Fruit fly (Drosophila melanogaster) whole organism, wandering third instar larva: ENCODE results near the gene CG14957.

Experiments
- CG32264 ChIP-seq: fragments of 200-800 bp; sonication (Bioruptor generic); optimal IDR thresholded peaks from 2 replicates; lab custom pipeline; 2016; ENCODE audit warnings: missing biosample characterization, missing genetic modification characterization
- Dfd ChIP-seq: fragments of >200 bp; optimal IDR thresholded peaks from 2 replicates; lab custom pipeline; 2017; ENCODE audit warnings: missing biosample characterization, missing genetic modification characterization
- Dif ChIP-seq: fragments of 200-275, 200-300 bp; sonication (Bioruptor generic); optimal IDR thresholded peaks from 2 replicates; lab custom pipeline; 2018; ENCODE audit warnings: missing biosample characterization, missing genetic modification characterization; ENCODE audit not compliant: partially characterized antibody
- GATAd ChIP-seq: sonication (Bioruptor generic); optimal IDR thresholded peaks from 2 replicates; lab custom pipeline; 2016; ENCODE audit warnings: missing biosample characterization, missing genetic modification characterization
- Hnf4 ChIP-seq: fragments of 200-800 bp; sonication (Bioruptor generic); optimal IDR thresholded peaks from 2 replicates; lab custom pipeline; 2016; ENCODE audit warnings: missing biosample characterization, mild to moderate bottlenecking, missing genetic modification characterization
- Hr83 ChIP-seq: fragments of 200-300 bp; sonication (Bioruptor generic); optimal IDR thresholded peaks from 2 replicates; lab custom pipeline; 2016; ENCODE audit warnings: missing biosample characterization, mild to moderate bottlenecking, missing genetic modification characterization, moderate library complexity; ENCODE audit not compliant: poor library complexity, severe bottlenecking
- Jra ChIP-seq: sonication (Bioruptor generic); optimal IDR thresholded peaks from 2 replicates; lab custom pipeline; 2016; ENCODE audit warnings: missing biosample characterization, missing genetic modification characterization
- Mio ChIP-seq: sonication (Bioruptor generic); optimal IDR thresholded peaks from 2 replicates; lab custom pipeline; 2016; ENCODE audit warnings: missing biosample characterization, missing genetic modification characterization
- N ChIP-seq: fragments of >200 bp; optimal IDR thresholded peaks from 2 replicates; lab custom pipeline; 2018; ENCODE audit warnings: missing biosample characterization, missing external identifiers, missing genetic modification characterization
- OdsH ChIP-seq: fragments of 200-800 bp; sonication (Bioruptor generic); optimal IDR thresholded peaks from 2 replicates; lab custom pipeline; 2016; ENCODE audit warnings: missing biosample characterization, mild to moderate bottlenecking, missing genetic modification characterization
- Sp1 ChIP-seq: fragments of 200-800 bp; sonication (Bioruptor generic); optimal IDR thresholded peaks from 3 replicates; lab custom pipeline; 2019; ENCODE audit warnings: missing biosample characterization, mild to moderate bottlenecking, missing genetic modification characterization, moderate library complexity
- Vsx2 ChIP-seq: fragments of 200-300, 225-300 bp; sonication (Bioruptor generic); optimal IDR thresholded peaks from 2 replicates; lab custom pipeline; 2018; ENCODE audit warnings: missing biosample characterization, missing genetic modification characterization; ENCODE audit not compliant: partially characterized antibody
- br ChIP-seq: fragments of 200-800 bp; sonication (Bioruptor generic); optimal IDR thresholded peaks from 2 replicates; lab custom pipeline; 2016; ENCODE audit warnings: missing biosample characterization, missing genetic modification characterization
- brk ChIP-seq: fragments of 200-800 bp; sonication (Bioruptor generic); optimal IDR thresholded peaks from 2 replicates; lab custom pipeline; 2016; ENCODE audit warnings: missing biosample characterization, mild to moderate bottlenecking, missing genetic modification characterization
- dl ChIP-seq, 2 experiments: fragments of 175-275, 200-275 bp in 1 of 2; fragments of 200-275 bp in 1 of 2; sonication (Bioruptor generic); optimal IDR thresholded peaks; lab custom pipeline; 2018; ENCODE audit warnings: mild to moderate bottlenecking in 2 of 2, missing biosample characterization in 2 of 2, missing genetic modification characterization in 2 of 2, moderate library complexity in 2 of 2; ENCODE audit not compliant: partially characterized antibody in 2 of 2, insufficient read depth in 1 of 2
- dmrt93B ChIP-seq: fragments of 200-800 bp; sonication (Bioruptor generic); optimal IDR thresholded peaks from 2 replicates; lab custom pipeline; 2018; ENCODE audit warnings: missing biosample characterization, mild to moderate bottlenecking, missing genetic modification characterization
- h ChIP-seq: fragments of 200-800 bp; sonication (Bioruptor generic); optimal IDR thresholded peaks from 3 replicates; lab custom pipeline; 2016; ENCODE audit warnings: missing biosample characterization, mild to moderate bottlenecking, missing genetic modification characterization
- jim ChIP-seq: fragments of 175-275, 200-325 bp; sonication (Bioruptor generic); optimal IDR thresholded peaks from 2 replicates; lab custom pipeline; 2016; ENCODE audit warnings: missing biosample characterization, mild to moderate bottlenecking, missing genetic modification characterization
- pan ChIP-seq: fragments of >200 bp; optimal IDR thresholded peaks from 2 replicates; lab custom pipeline; 2017
- rgr ChIP-seq: fragments of 200-800 bp; sonication (Bioruptor generic); optimal IDR thresholded peaks from 3 replicates; lab custom pipeline; 2016; ENCODE audit warnings: missing biosample characterization, mild to moderate bottlenecking, missing genetic modification characterization
- usp ChIP-seq: fragments of >200 bp; optimal IDR thresholded peaks from 2 replicates; lab custom pipeline; 2017; ENCODE audit warnings: missing biosample characterization, missing genetic modification characterization

The CG14957 gene

dm6 chr3L:3226458-3226783 is 39.1 kb downstream of the CG14957 start:
- TF ChIP-seq pan (lab: Kevin White, UChicago), result no peak
- TF ChIP-seq usp, result no peak
- peak; percentile 42 for TF ChIP-seq N (GFP tag; lab: Kevin White, UChicago)

dm6 chr3L:3236319-3236718 is 49.0 kb downstream of the CG14957 start:
- TF ChIP-seq h (no peak), brk (GFP tag; lab: Kevin White, UChicago) (no peak), OdsH (GFP tag; lab: Kevin White, UChicago) (no peak), dmrt93B (no peak), jim (GFP tag; lab: Kevin White, UChicago) (no peak), rgr (GFP tag; lab: Kevin White, UChicago) (no peak), pan (lab: Kevin White, UChicago) (no peak), br (no peak), Jra (GFP tag; lab: Kevin White, UChicago) (no peak), GATAd (GFP tag; lab: Kevin White, UChicago) (no peak), dl (GFP tag; optimal IDR thresholded peaks at IDR 0.05; lab: Kevin White, UChicago; ENCODE audit: insufficient read depth in 1 of 2, partially characterized antibody in 2 of 2) (no peak), Hnf4 (GFP tag; lab: Kevin White, UChicago) (no peak), Dif (no peak), Vsx2 (GFP tag; lab: Kevin White, UChicago) (no peak), Sp1 (no peak), CG32264 (GFP tag; lab: Kevin White, UChicago) (no peak), Dfd (GFP tag; lab: Kevin White, UChicago) (no peak), Mio (GFP tag; lab: Kevin White, UChicago) (no peak), Hr83 (GFP tag; lab: Kevin White, UChicago) (no peak)
- TF ChIP-seq, all 38 proteins: peak for 0
